Fruit fly (Drosophila melanogaster): Measurements from ENCODE around the gene eIF4EHP.

Gene eIF4EHP

DNA sequence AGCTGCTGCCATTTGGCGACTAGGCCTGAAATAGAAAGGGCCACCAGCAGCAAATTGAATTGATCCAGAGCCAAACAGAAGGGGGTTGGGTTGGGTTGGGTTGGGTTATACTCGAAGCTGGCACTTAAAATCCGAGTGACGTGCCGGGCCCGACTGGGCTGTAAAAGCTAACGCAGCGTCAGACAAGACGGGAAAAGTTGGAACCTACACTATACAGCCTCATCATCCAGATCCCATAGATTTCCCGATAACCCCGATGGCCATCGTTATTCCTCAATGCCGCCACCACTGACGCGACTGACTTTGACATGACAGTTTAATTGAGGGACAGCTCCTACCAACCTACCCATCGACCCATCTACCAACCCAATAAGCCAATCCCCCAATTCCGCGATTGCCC is 38.8 kb downstream of the eIF4EHP start:
- TF ChIP-seq brk (GFP tag; optimal IDR thresholded peaks at IDR 0.05) (no peak), Dif (GFP tag; optimal IDR thresholded peaks at IDR 0.05; ENCODE audit: partially characterized antibody) (no peak), OdsH (GFP tag; optimal IDR thresholded peaks at IDR 0.05) (no peak), Rel (GFP tag; optimal IDR thresholded peaks at IDR 0.05) (no peak), Rel (tag; optimal IDR thresholded peaks at IDR 0.05) (no peak), woc (GFP tag; optimal IDR thresholded peaks at IDR 0.05) (no peak), fru (GFP tag; optimal IDR thresholded peaks at IDR 0.05) (no peak)

DNA sequence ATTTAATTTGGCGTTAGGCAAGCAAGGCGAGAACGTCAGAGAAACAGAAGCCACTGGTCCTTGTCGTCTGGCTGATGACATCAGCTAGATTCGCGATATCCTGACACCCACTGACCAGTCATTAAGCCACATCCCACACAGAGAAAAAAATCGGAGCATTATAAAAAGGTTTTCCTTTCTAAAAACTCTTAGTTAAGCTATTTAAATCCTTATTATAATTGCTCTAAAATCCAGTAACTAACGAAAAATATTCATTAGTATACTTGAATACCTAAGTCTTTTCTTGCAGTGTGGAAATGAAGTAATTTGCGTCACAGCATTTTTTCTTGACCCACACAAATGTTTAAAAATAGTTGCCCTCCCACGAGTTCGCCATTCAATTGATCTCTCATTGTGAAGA is 39.9 kb downstream of the eIF4EHP start:
- TF ChIP-seq usp (GFP tag; optimal IDR thresholded peaks at IDR 0.05) (no peak), CG32264 (GFP tag; optimal IDR thresholded peaks at IDR 0.05) (no peak), Myc (optimal IDR thresholded peaks at IDR 0.05) (no peak), Abd-B (GFP tag; optimal IDR thresholded peaks at IDR 0.05) (no peak), sage (GFP tag; optimal IDR thresholded peaks at IDR 0.05) (no peak), OdsH (GFP tag; optimal IDR thresholded peaks at IDR 0.05) (no peak), br (GFP tag; optimal IDR thresholded peaks at IDR 0.05) (no peak), CrebA (GFP tag; optimal IDR thresholded peaks at IDR 0.05; ENCODE audit: borderline replicate concordance) (no peak), Vsx2 (GFP tag; optimal IDR thresholded peaks at IDR 0.05; ENCODE audit: partially characterized antibody) (no peak), Sp1 (GFP tag; optimal IDR thresholded peaks at IDR 0.05) (no peak), Dfd (GFP tag; optimal IDR thresholded peaks at IDR 0.05) (no peak), dmrt93B (GFP tag; optimal IDR thresholded peaks at IDR 0.05) (no peak), dsf (GFP tag; optimal IDR thresholded peaks at IDR 0.05; ENCODE audit: borderline replicate concordance) (no peak), fru (GFP tag; optimal IDR thresholded peaks at IDR 0.05) (no peak)

DNA sequence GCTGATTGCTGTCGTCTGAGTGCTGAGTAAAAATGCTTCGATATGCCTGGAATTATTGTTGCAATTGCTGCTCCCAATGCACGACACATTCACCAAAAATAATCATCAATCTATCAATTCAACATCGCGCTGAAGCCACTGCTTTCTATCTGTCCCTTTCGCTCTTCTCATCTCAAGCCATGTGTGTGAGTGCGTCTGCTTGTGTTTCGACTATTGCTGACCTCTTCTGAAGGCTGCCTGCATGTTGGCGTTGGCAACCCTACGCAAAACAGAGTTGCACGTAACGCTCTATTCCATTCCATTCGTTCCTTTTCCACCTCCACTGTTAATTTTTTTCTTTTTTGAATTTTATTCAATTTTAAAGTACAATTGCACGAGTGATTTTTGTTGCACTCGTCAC is 43.0 kb downstream of the eIF4EHP start:
- no peak for TF ChIP-seq Hr83 (GFP tag; optimal IDR thresholded peaks at IDR 0.05; ENCODE audit: poor library complexity, severe bottlenecking)
- TF ChIP-seq Hnf4 (GFP tag; optimal IDR thresholded peaks at IDR 0.05), result no peak
- no peak for TF ChIP-seq dl (GFP tag; optimal IDR thresholded peaks at IDR 0.05; ENCODE audit: insufficient read depth in 1 of 2, partially characterized antibody in 2 of 2)
- no peak for TF ChIP-seq psq (GFP tag; optimal IDR thresholded peaks at IDR 0.05)
- TF ChIP-seq Hr78 (GFP tag; optimal IDR thresholded peaks at IDR 0.05), result no peak
- no peak for TF ChIP-seq brk (GFP tag; optimal IDR thresholded peaks at IDR 0.05)
- no peak for TF ChIP-seq br (GFP tag; optimal IDR thresholded peaks at IDR 0.05)
- no peak for TF ChIP-seq pan (optimal IDR thresholded peaks at IDR 0.05)
- no peak for TF ChIP-seq lola (GFP tag; optimal IDR thresholded peaks at IDR 0.05)
- no peak for TF ChIP-seq OdsH (GFP tag; optimal IDR thresholded peaks at IDR 0.05)
- no peak for TF ChIP-seq CG32264 (GFP tag; optimal IDR thresholded peaks at IDR 0.05)
- no peak for TF ChIP-seq Mio (GFP tag; optimal IDR thresholded peaks at IDR 0.05)
- TF ChIP-seq tai (GFP tag; optimal IDR thresholded peaks at IDR 0.05), result no peak
- TF ChIP-seq jim (GFP tag; optimal IDR thresholded peaks at IDR 0.05), result no peak
- TF ChIP-seq fru (GFP tag; optimal IDR thresholded peaks at IDR 0.05), result no peak
- no peak for TF ChIP-seq Dfd (GFP tag; optimal IDR thresholded peaks at IDR 0.05)
- no peak for TF ChIP-seq Sp1 (GFP tag; optimal IDR thresholded peaks at IDR 0.05)
- TF ChIP-seq ey (GFP tag; optimal IDR thresholded peaks at IDR 0.05), result no peak

DNA sequence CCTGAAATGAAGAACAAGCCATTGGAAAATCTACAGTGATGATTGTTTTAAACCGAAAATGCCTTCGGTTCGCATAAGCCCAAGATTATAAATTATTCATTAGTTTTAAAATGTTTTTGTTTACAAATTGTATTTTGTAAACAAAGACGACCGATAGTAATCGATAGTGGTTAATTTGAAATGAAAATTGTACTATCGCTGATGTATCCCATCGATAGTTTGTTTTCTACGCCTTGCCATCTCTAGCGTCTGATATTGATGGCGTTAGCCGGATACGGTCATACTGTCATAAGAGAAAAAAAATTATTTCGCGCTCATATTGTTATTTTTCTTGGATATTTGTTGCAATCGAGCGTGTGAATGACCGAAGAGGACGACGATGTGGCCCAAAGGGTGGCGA is 50.7 kb downstream of the eIF4EHP start, which contains the start of gene SMC1:
TSS of gene SMC1 (plus strand) at position 247 of the 400 bp plus-strand sequence.
- TF ChIP-seq Dif (GFP tag; optimal IDR thresholded peaks at IDR 0.05; ENCODE audit: partially characterized antibody) (no peak), N (GFP tag; optimal IDR thresholded peaks at IDR 0.05) (no peak), Hr83 (GFP tag; optimal IDR thresholded peaks at IDR 0.05; ENCODE audit: poor library complexity, severe bottlenecking) (peak; percentile 96), Rel (GFP tag; optimal IDR thresholded peaks at IDR 0.05) (no peak), Rel (tag; optimal IDR thresholded peaks at IDR 0.05) (no peak), Sp1 (GFP tag; optimal IDR thresholded peaks at IDR 0.05) (no peak), Vsx2 (GFP tag; optimal IDR thresholded peaks at IDR 0.05; ENCODE audit: partially characterized antibody) (no peak), jim (GFP tag; optimal IDR thresholded peaks at IDR 0.05) (peak; percentile 62), dmrt93B (GFP tag; optimal IDR thresholded peaks at IDR 0.05) (no peak), tai (GFP tag; optimal IDR thresholded peaks at IDR 0.05) (no peak), Abd-B (GFP tag; optimal IDR thresholded peaks at IDR 0.05) (no peak), psq (GFP tag; optimal IDR thresholded peaks at IDR 0.05) (no peak), sage (GFP tag; optimal IDR thresholded peaks at IDR 0.05) (no peak), usp (GFP tag; optimal IDR thresholded peaks at IDR 0.05) (no peak), Hnf4 (GFP tag; optimal IDR thresholded peaks at IDR 0.05) (no peak), h (GFP tag; optimal IDR thresholded peaks at IDR 0.05) (no peak), woc (GFP tag; optimal IDR thresholded peaks at IDR 0.05) (peak; percentile 36), ey (GFP tag; optimal IDR thresholded peaks at IDR 0.05) (peak; percentile 14), pan (optimal IDR thresholded peaks at IDR 0.05) (no peak), fru (GFP tag; optimal IDR thresholded peaks at IDR 0.05) (no peak), Mio (GFP tag; optimal IDR thresholded peaks at IDR 0.05) (no peak), sv (GFP tag; optimal IDR thresholded peaks at IDR 0.05) (peak; percentile 0), OdsH (GFP tag; optimal IDR thresholded peaks at IDR 0.05) (peak; percentile 35), CG9705 (GFP tag; optimal IDR thresholded peaks at IDR 0.05) (peak; percentile 49), HLH106 (tag; optimal IDR thresholded peaks at IDR 0.05) (peak; percentile 47), Jra (GFP tag; optimal IDR thresholded peaks at IDR 0.05) (peak; percentile 63), GATAd (GFP tag; optimal IDR thresholded peaks at IDR 0.05) (no peak), lola (GFP tag; optimal IDR thresholded peaks at IDR 0.05) (no peak), dl (GFP tag; optimal IDR thresholded peaks at IDR 0.05; ENCODE audit: insufficient read depth in 1 of 2, partially characterized antibody in 2 of 2) (no peak)
